Worm (Caenorhabditis elegans) whole organism, young adult: Measurements from ENCODE around the gene F48E3.2.

Experiments used
- B0336.3 ChIP-seq: fragments of 200-800 bp; sonication (Bioruptor generic); IDR thresholded peaks from 2 replicates; pipeline ENCODE4 v1.3.6; 2022; ENCODE audit warnings: missing genetic modification characterization, missing compliant biosample characterization
- C17E4.6 ChIP-seq: fragments of 200-800 bp; sonication (Bioruptor generic); IDR thresholded peaks from 2 replicates; pipeline ENCODE4 v1.3.6; 2022; ENCODE audit warnings: missing genetic modification reagents, missing genetic modification characterization, missing compliant biosample characterization
- F33H1.4 ChIP-seq: fragments of 200-800 bp; sonication (Bioruptor generic); IDR thresholded peaks from 2 replicates; pipeline ENCODE4 v1.3.6; 2022; ENCODE audit warnings: missing genetic modification reagents, missing genetic modification characterization, missing compliant biosample characterization
- F39B2.1 ChIP-seq: fragments of 200-800 bp; sonication (Bioruptor generic); IDR thresholded peaks from 2 replicates; pipeline ENCODE4 v1.3.6; 2022; ENCODE audit warnings: missing genetic modification reagents, missing genetic modification characterization, missing compliant biosample characterization
- F49E8.2 ChIP-seq: sonication (generic microtip); optimal IDR thresholded peaks from 3 replicates; lab custom pipeline; 2017; ENCODE audit warnings: missing genetic modification characterization, mild to moderate bottlenecking, missing compliant biosample characterization, antibody characterized with exemption, moderate library complexity; ENCODE audit not compliant: insufficient read depth
- F55B11.4 ChIP-seq: sonication (generic microtip); optimal IDR thresholded peaks from 2 replicates; lab custom pipeline; 2016; ENCODE audit warnings: missing compliant biosample characterization, missing genetic modification characterization, borderline replicate concordance; ENCODE audit not compliant: insufficient read depth
- F57A8.1 ChIP-seq: fragments of 200-800 bp; sonication (Bioruptor generic); optimal IDR thresholded peaks from 2 replicates; lab custom pipeline; 2018; ENCODE audit warnings: mild to moderate bottlenecking, missing genetic modification characterization, moderate library complexity, missing compliant biosample characterization
- K11D2.4 ChIP-seq: fragments of 200-800 bp; sonication (Bioruptor generic); IDR thresholded peaks from 2 replicates; pipeline ENCODE4 v1.3.6; 2022; ENCODE audit warnings: missing genetic modification reagents, missing genetic modification characterization, missing compliant biosample characterization
- ama-1 ChIP-seq, 3 experiments: fragments of 150-350 bp in 1 of 3; sonication (generic microtip) in 2 of 3; optimal IDR thresholded peaks; 2 replicates each; lab custom pipeline; 2014 to 2018; ENCODE audit warnings: missing biosample characterization in 2 of 3, missing genetic modification characterization in 2 of 3, missing genetic modification reagents in 2 of 3
- aptf-2 ChIP-seq: fragments of 200-800 bp; sonication (Bioruptor generic); conservative IDR thresholded peaks from 2 replicates; pipeline ENCODE4 v1.3.6; 2022; ENCODE audit warnings: missing genetic modification reagents, missing genetic modification characterization, missing compliant biosample characterization
- athp-1 ChIP-seq: sonication (generic microtip); optimal IDR thresholded peaks from 2 replicates; lab custom pipeline; 2017; ENCODE audit warnings: mild to moderate bottlenecking, missing genetic modification characterization, missing compliant biosample characterization
- attf-5 ChIP-seq: fragments of 200-800 bp; sonication (Bioruptor generic); optimal IDR thresholded peaks from 2 replicates; lab custom pipeline; 2018; ENCODE audit warnings: mild to moderate bottlenecking, missing genetic modification characterization, missing compliant biosample characterization
- cebp-1 ChIP-seq, 2 experiments: fragments of 200-800 bp in 1 of 2; sonication (Bioruptor generic) in 1 of 2; sonication (generic microtip) in 1 of 2; IDR thresholded peaks in 1 of 2; optimal IDR thresholded peaks in 1 of 2; 2 replicates each; pipeline versions ENCODE4 v1.3.6 to Lab custom; 2017 to 2022; ENCODE audit warnings: missing compliant biosample characterization in 2 of 2, missing genetic modification characterization in 2 of 2, mild to moderate bottlenecking in 1 of 2, missing genetic modification reagents in 1 of 2, moderate library complexity in 1 of 2
- cebp-2 ChIP-seq: fragments of 200-800 bp; sonication (Bioruptor generic); IDR thresholded peaks from 2 replicates; pipeline ENCODE4 v1.3.6; 2022; ENCODE audit warnings: missing genetic modification characterization, missing compliant biosample characterization
- ceh-27 ChIP-seq: fragments of 200-800 bp; sonication (Bioruptor generic); optimal IDR thresholded peaks from 2 replicates; lab custom pipeline; 2018; ENCODE audit warnings: mild to moderate bottlenecking, missing genetic modification characterization, moderate library complexity, missing compliant biosample characterization
- ceh-58 ChIP-seq: fragments of 200-800 bp; sonication (Bioruptor generic); IDR thresholded peaks from 2 replicates; pipeline ENCODE4 v1.3.6; 2022; ENCODE audit warnings: missing genetic modification characterization, missing compliant biosample characterization
- dpl-1 ChIP-seq: fragments of 150-350 bp; optimal IDR thresholded peaks from 2 replicates; lab custom pipeline; 2014; ENCODE audit warnings: missing biosample characterization, missing genetic modification reagents, missing genetic modification characterization
- gei-17 ChIP-seq: fragments of 200-800 bp; sonication (Bioruptor generic); optimal IDR thresholded peaks from 2 replicates; lab custom pipeline; 2018; ENCODE audit warnings: mild to moderate bottlenecking, missing genetic modification characterization, missing compliant biosample characterization
- hsf-1 ChIP-seq: fragments of 200-800 bp; sonication (Bioruptor generic); IDR thresholded peaks from 2 replicates; pipeline ENCODE4 v1.3.6; 2022; ENCODE audit warnings: missing genetic modification reagents, missing genetic modification characterization, missing compliant biosample characterization
- lag-1 ChIP-seq: fragments of 200-800 bp; sonication (Bioruptor generic); IDR thresholded peaks from 2 replicates; pipeline ENCODE4 v1.3.6; 2022; ENCODE audit warnings: missing genetic modification reagents, missing genetic modification characterization, missing compliant biosample characterization
- let-526 ChIP-seq: fragments of 200-800 bp; sonication (Bioruptor generic); IDR thresholded peaks from 2 replicates; pipeline ENCODE4 v1.3.6; 2022; ENCODE audit warnings: missing genetic modification reagents, missing genetic modification characterization, missing compliant biosample characterization
- let-607 ChIP-seq, 2 experiments: fragments of 200-800 bp in 1 of 2; sonication (Bioruptor generic) in 1 of 2; sonication (generic microtip) in 1 of 2; optimal IDR thresholded peaks; 2 replicates each; lab custom pipeline; 2016 to 2018; ENCODE audit warnings: mild to moderate bottlenecking in 2 of 2, missing compliant biosample characterization in 2 of 2, missing genetic modification characterization in 2 of 2, moderate library complexity in 2 of 2, missing genotype in 1 of 2
- lir-1 ChIP-seq: fragments of 200-800 bp; sonication (Bioruptor generic); conservative IDR thresholded peaks from 2 replicates; pipeline ENCODE4 v1.3.6; 2022; ENCODE audit warnings: missing genetic modification reagents, missing genetic modification characterization, missing compliant biosample characterization
- madf-6 ChIP-seq: fragments of 200-800 bp; sonication (Bioruptor generic); IDR thresholded peaks from 2 replicates; pipeline ENCODE4 v1.3.6; 2022; ENCODE audit warnings: missing genetic modification reagents, missing genetic modification characterization, missing compliant biosample characterization
- mxl-1 ChIP-seq: sonication (generic microtip); optimal IDR thresholded peaks from 2 replicates; lab custom pipeline; 2016; ENCODE audit warnings: missing genetic modification characterization, missing compliant biosample characterization
- nfya-1 ChIP-seq: sonication (generic microtip); optimal IDR thresholded peaks from 2 replicates; lab custom pipeline; 2017; ENCODE audit warnings: antibody characterized with exemption, missing compliant biosample characterization, missing genetic modification characterization, borderline replicate concordance; ENCODE audit not compliant: insufficient read depth
- nhr-179 ChIP-seq: sonication (generic microtip); optimal IDR thresholded peaks from 2 replicates; lab custom pipeline; 2016; ENCODE audit warnings: mild to moderate bottlenecking, missing genetic modification characterization, missing compliant biosample characterization
- rec-8 ChIP-seq, 2 experiments: sonication (generic microtip); optimal IDR thresholded peaks; 2 replicates each; lab custom pipeline; 2016; ENCODE audit warnings: mild to moderate bottlenecking in 2 of 2, missing genetic modification characterization in 2 of 2, missing genetic modification reagents in 2 of 2, missing genotype in 2 of 2, missing biosample characterization in 1 of 2, missing compliant biosample characterization in 1 of 2, moderate library complexity in 1 of 2
- snpc-1.3 ChIP-seq: sonication (generic microtip); optimal IDR thresholded peaks from 2 replicates; lab custom pipeline; 2017; ENCODE audit warnings: missing genetic modification characterization, mild to moderate bottlenecking, missing compliant biosample characterization, antibody characterized with exemption, moderate library complexity, missing genotype, missing genetic modification reagents; ENCODE audit not compliant: insufficient read depth
- snpc-4 ChIP-seq, 5 experiments: fragments of 150-350 bp in 1 of 5; sonication (generic microtip) in 4 of 5; optimal IDR thresholded peaks; 2 replicates each; lab custom pipeline; 2014 to 2018; ENCODE audit warnings: missing genetic modification characterization in 5 of 5, missing biosample characterization in 3 of 5, antibody characterized with exemption in 2 of 5, mild to moderate bottlenecking in 2 of 5, missing compliant biosample characterization in 2 of 5, missing genotype in 2 of 5, moderate library complexity in 2 of 5, missing genetic modification reagents in 1 of 5
- unc-62 ChIP-seq: fragments of 150-350 bp; optimal IDR thresholded peaks from 2 replicates; lab custom pipeline; 2014; ENCODE audit warnings: missing biosample characterization, missing genetic modification reagents, missing genetic modification characterization
- xnd-1 ChIP-seq: sonication (generic microtip); optimal IDR thresholded peaks from 2 replicates; lab custom pipeline; 2016; ENCODE audit warnings: missing genotype, missing genetic modification reagents, missing genetic modification characterization, missing compliant biosample characterization
- zim-3 ChIP-seq: sonication (generic microtip); optimal IDR thresholded peaks from 2 replicates; lab custom pipeline; 2017; ENCODE audit warnings: mild to moderate bottlenecking, missing genetic modification characterization, moderate library complexity, missing compliant biosample characterization
- ztf-18 ChIP-seq: sonication (generic microtip); optimal IDR thresholded peaks from 2 replicates; lab custom pipeline; 2016; ENCODE audit warnings: missing genotype, mild to moderate bottlenecking, missing genetic modification characterization, missing compliant biosample characterization

Gene F48E3.2

ce11 chrX:7493020-7493419 is at the start of gene F48E3.2:
TSS of gene F48E3.2 (minus strand) at chrX:7493120.
- TF ChIP-seq ama-1 (optimal IDR thresholded peaks at IDR 0.05; lab: Kevin White, UChicago) (no peak), ama-1 (GFP tag; optimal IDR thresholded peaks at IDR 0.05; lab: Kevin White, UChicago) (no peak), rec-8 (tag; optimal IDR thresholded peaks at IDR 0.05; lab: Kevin White, UChicago) (no peak), athp-1 (tag; lab: Kevin White, UChicago) (no peak), F39B2.1 (GFP tag; lab: Robert Waterston, UW) (no peak), mxl-1 (tag; lab: Kevin White, UChicago) (no peak), xnd-1 (tag; lab: Kevin White, UChicago) (no peak), unc-62 (GFP tag; lab: Kevin White, UChicago) (no peak), lag-1 (GFP tag; lab: Robert Waterston, UW) (no peak), cebp-2 (GFP tag; lab: Robert Waterston, UW) (no peak), F49E8.2 (tag; lab: Kevin White, UChicago) (no peak), nhr-179 (tag; lab: Kevin White, UChicago) (no peak), snpc-4 (GFP tag; optimal IDR thresholded peaks at IDR 0.05; lab: Kevin White, UChicago) (no peak), snpc-4 (tag; optimal IDR thresholded peaks at IDR 0.05; lab: Kevin White, UChicago) (no peak), K11D2.4 (no peak), ztf-18 (tag; lab: Kevin White, UChicago) (no peak)

- TF ChIP-seq attf-5 (GFP tag; lab: Kevin White, UChicago), result no peak
These were observed 48.2 kb upstream of the F48E3.2 start for ce11 chrX:7541078-7541477.

- TF ChIP-seq zim-3 (tag; lab: Kevin White, UChicago) (no peak), snpc-1.3 (tag; lab: Kevin White, UChicago) (no peak), F57A8.1 (GFP tag; lab: Kevin White, UChicago) (no peak), nfya-1 (tag; lab: Kevin White, UChicago) (no peak), gei-17 (GFP tag; lab: Kevin White, UChicago) (no peak), F55B11.4 (tag; lab: Kevin White, UChicago) (no peak), aptf-2 (no peak), let-526 (GFP tag; lab: Robert Waterston, UW) (no peak), madf-6 (GFP tag; lab: Robert Waterston, UW) (no peak), hsf-1 (GFP tag; lab: Robert Waterston, UW) (no peak)
- TF ChIP-seq, all 124 proteins: peak for 0
These were observed 47.1 kb upstream of the F48E3.2 start, which contains the start of gene glb-16 for ce11 chrX:7540033-7540432. TSS of gene glb-16 (minus strand) at chrX:7540133.

ce11 chrX:7537742-7538268 is 44.9 kb upstream of the F48E3.2 start, which contains the start of gene dpy-7:
TSS of gene dpy-7 (minus strand) at chrX:7537792.
- TF ChIP-seq madf-6 (GFP tag; lab: Robert Waterston, UW) (no peak), cebp-1 (GFP tag; IDR thresholded peaks at IDR 0.05; lab: Robert Waterston, UW) (no peak), cebp-1 (tag; optimal IDR thresholded peaks at IDR 0.05; lab: Kevin White, UChicago) (no peak), lir-1 (GFP tag; lab: Robert Waterston, UW) (no peak), let-607 (tag; optimal IDR thresholded peaks at IDR 0.05; lab: Kevin White, UChicago) (no peak), ceh-58 (GFP tag; lab: Robert Waterston, UW) (no peak), B0336.3 (GFP tag; lab: Robert Waterston, UW) (no peak), F49E8.2 (tag; lab: Kevin White, UChicago) (no peak), F33H1.4 (GFP tag; lab: Robert Waterston, UW) (no peak), ceh-27 (no peak), C17E4.6 (GFP tag; lab: Robert Waterston, UW) (no peak), dpl-1 (GFP tag; lab: Kevin White, UChicago) (no peak), K11D2.4 (no peak)
